Worm (Caenorhabditis elegans) whole organism, late embryonic: ENCODE measurements around the gene allo-1.

Source experiments
- C08G9.2 ChIP-seq: sonication (generic microtip); optimal IDR thresholded peaks from 2 replicates; lab custom pipeline; 2016; ENCODE audit warnings: mild to moderate bottlenecking, missing genetic modification characterization, moderate library complexity, missing compliant biosample characterization
- F13H6.1 ChIP-seq: sonication (generic microtip); optimal IDR thresholded peaks from 2 replicates; lab custom pipeline; 2016; ENCODE audit warnings: missing genetic modification characterization, missing compliant biosample characterization
- ahr-1 ChIP-seq: sonication (generic microtip); optimal IDR thresholded peaks from 2 replicates; lab custom pipeline; 2016; ENCODE audit warnings: missing genetic modification characterization, missing compliant biosample characterization
- che-1 ChIP-seq: sonication (generic microtip); optimal IDR thresholded peaks from 2 replicates; lab custom pipeline; 2016; ENCODE audit warnings: mild to moderate bottlenecking, missing genetic modification characterization, missing compliant biosample characterization
- elt-4 ChIP-seq: sonication (generic microtip); optimal IDR thresholded peaks from 2 replicates; lab custom pipeline; 2016; ENCODE audit warnings: missing genetic modification characterization, missing compliant biosample characterization
- fkh-10 ChIP-seq: fragments of 150-350 bp; optimal IDR thresholded peaks from 2 replicates; lab custom pipeline; 2014; ENCODE audit warnings: missing biosample characterization, missing genetic modification reagents, missing genetic modification characterization
- tbx-2 ChIP-seq: sonication (generic microtip); optimal IDR thresholded peaks from 2 replicates; lab custom pipeline; 2016; ENCODE audit warnings: missing genetic modification characterization, missing compliant biosample characterization
- ttx-3 ChIP-seq: sonication (generic microtip); optimal IDR thresholded peaks from 2 replicates; lab custom pipeline; 2016; ENCODE audit warnings: missing genetic modification reagents, missing genetic modification characterization, missing compliant biosample characterization
- unc-55 ChIP-seq: sonication (generic microtip); optimal IDR thresholded peaks from 2 replicates; lab custom pipeline; 2017; ENCODE audit warnings: missing biosample characterization, missing genetic modification reagents, missing genetic modification characterization

- TF ChIP-seq ttx-3 (tag; lab: Kevin White, UChicago) = no peak
- no peak for TF ChIP-seq ahr-1 (tag; lab: Kevin White, UChicago)
- no peak for TF ChIP-seq tbx-2 (tag; lab: Kevin White, UChicago)
- no peak for TF ChIP-seq C08G9.2 (tag; lab: Kevin White, UChicago)
- TF ChIP-seq che-1 (tag; lab: Kevin White, UChicago) = no peak
- no peak for TF ChIP-seq unc-55 (GFP tag; lab: Kevin White, UChicago)
- TF ChIP-seq F13H6.1 (tag; lab: Kevin White, UChicago) = no peak
- no peak for TF ChIP-seq elt-4
- TF ChIP-seq fkh-10 (GFP tag; lab: Kevin White, UChicago) = no peak
These were observed 2.8 kb upstream of the allo-1 start, which contains the start of gene R102.11 for ce11 chrIV:10699660-10700059.
